Worm (Caenorhabditis elegans) whole organism, L4 larva: ENCODE data around the gene C25H3.3.

Source experiments
- Y75B8A.6 ChIP-seq: fragments of 200-800 bp; sonication (Bioruptor generic); IDR thresholded peaks from 2 replicates; pipeline ENCODE4 v1.3.6; 2022; ENCODE audit warnings: missing genetic modification reagents, missing genetic modification characterization, missing compliant biosample characterization
- aha-1 ChIP-seq: fragments of 150-350 bp; peaks from one replicate; lab custom pipeline; 2014; ENCODE audit warnings: missing biosample characterization, missing genetic modification characterization
- hlh-11 ChIP-seq: fragments of 200-800 bp; sonication (Bioruptor generic); optimal IDR thresholded peaks from 2 replicates; lab custom pipeline; 2018; ENCODE audit warnings: mild to moderate bottlenecking, missing genetic modification characterization, missing compliant biosample characterization
- lin-13 ChIP-seq: fragments of 150-350 bp; optimal IDR thresholded peaks from 2 replicates; lab custom pipeline; 2014; ENCODE audit warnings: missing biosample characterization, missing genetic modification reagents, missing genetic modification characterization
- nhr-237 ChIP-seq: sonication (generic microtip); optimal IDR thresholded peaks from 2 replicates; lab custom pipeline; 2017; ENCODE audit warnings: missing biosample characterization, missing genetic modification characterization
- nhr-48 ChIP-seq: sonication (generic microtip); optimal IDR thresholded peaks from 2 replicates; lab custom pipeline; 2016; ENCODE audit warnings: mild to moderate bottlenecking, missing genetic modification characterization, missing compliant biosample characterization

DNA sequence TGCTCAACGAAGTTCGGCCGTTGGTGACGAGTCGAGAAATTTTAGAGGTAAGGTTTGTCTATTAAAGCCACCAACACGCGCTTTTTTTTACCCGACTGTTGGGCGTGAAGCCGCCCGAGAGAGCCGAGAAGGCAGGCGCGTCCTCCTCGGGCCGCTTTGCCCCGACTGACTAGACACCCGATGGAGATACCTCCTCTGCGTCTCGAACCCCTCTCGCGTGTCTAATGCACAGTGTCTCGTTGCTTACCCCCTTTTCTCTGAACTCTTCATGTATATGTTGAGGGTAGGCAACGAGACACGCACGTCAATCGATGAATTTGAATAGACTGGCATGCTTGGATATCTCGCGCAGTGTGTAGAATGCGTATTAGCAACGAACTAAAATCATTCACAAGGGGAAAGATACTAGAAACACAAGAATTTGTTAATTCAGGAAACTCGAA, 32.2 kb upstream of the C25H3.3 start:
- TF ChIP-seq hlh-11 (tag; lab: Kevin White, UChicago) (peak; percentile 87), nhr-237 (tag; lab: Kevin White, UChicago) (peak; percentile 42), Y75B8A.6 (peak; percentile 98), aha-1 (tag; lab: Kevin White, UChicago) (peak; percentile 99), nhr-48 (tag; lab: Kevin White, UChicago) (peak; percentile 73), lin-13 (GFP tag; lab: Kevin White, UChicago) (peak; percentile 76)
